Fruit fly (Drosophila melanogaster) Kc167 (cell line): Measurements from ENCODE around the gene CG33181.
A peak's percentile ranks its signal among the peaks of the same experiment; 100 is the strongest.

Experiments used
- Myc ChIP-seq: fragments of >200 bp; optimal IDR thresholded peaks from 2 replicates; lab custom pipeline; 2017; ENCODE audit warnings: missing external identifiers
- Sin3A ChIP-seq: fragments of >200 bp; optimal IDR thresholded peaks from 2 replicates; lab custom pipeline; 2018; ENCODE audit warnings: missing external identifiers
- h ChIP-seq: fragments of >200 bp; optimal IDR thresholded peaks from 3 replicates; lab custom pipeline; 2018; ENCODE audit warnings: missing external identifiers
- insv ChIP-seq: fragments of >200 bp; optimal IDR thresholded peaks from 3 replicates; lab custom pipeline; 2018; ENCODE audit warnings: missing external identifiers
- psq ChIP-seq: fragments of >200 bp; optimal IDR thresholded peaks from 2 replicates; lab custom pipeline; 2017; ENCODE audit warnings: missing external identifiers
- ttk ChIP-seq: sonication (Bioruptor generic); optimal IDR thresholded peaks from 2 replicates; lab custom pipeline; 2017; ENCODE audit warnings: missing external identifiers

CG33181 gene

DNA sequence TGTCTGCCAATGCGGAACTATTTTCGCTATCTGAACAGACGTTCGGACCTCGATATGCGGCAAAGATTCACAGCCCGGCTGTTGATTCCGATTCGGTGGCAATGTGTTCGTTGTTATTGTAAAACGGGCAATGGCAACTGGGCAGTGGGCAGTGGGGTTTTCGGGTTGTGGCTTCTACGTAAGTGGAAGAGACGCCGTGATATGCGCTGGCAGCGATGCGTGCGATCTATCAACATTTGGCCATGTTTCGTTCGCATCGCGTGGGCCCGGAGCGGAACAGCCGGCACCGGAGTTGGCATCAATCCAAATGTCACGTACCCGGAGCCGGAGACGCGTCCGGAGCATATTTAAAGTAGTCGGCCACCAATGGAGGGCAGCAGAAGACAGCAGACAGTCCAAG is 7.7 kb upstream of the CG33181 start, which contains the start of gene Cp38:
Gene Cp38, plus strand, starts transcription at position 376 of the 400 bp plus-strand sequence.
- TF ChIP-seq Myc (lab: Kevin White, UChicago), result no peak
- no peak for TF ChIP-seq Sin3A (lab: Kevin White, UChicago)
- no peak for TF ChIP-seq psq (lab: Kevin White, UChicago)
- no peak for TF ChIP-seq ttk
- TF ChIP-seq insv, result no peak
- no peak for TF ChIP-seq h

DNA sequence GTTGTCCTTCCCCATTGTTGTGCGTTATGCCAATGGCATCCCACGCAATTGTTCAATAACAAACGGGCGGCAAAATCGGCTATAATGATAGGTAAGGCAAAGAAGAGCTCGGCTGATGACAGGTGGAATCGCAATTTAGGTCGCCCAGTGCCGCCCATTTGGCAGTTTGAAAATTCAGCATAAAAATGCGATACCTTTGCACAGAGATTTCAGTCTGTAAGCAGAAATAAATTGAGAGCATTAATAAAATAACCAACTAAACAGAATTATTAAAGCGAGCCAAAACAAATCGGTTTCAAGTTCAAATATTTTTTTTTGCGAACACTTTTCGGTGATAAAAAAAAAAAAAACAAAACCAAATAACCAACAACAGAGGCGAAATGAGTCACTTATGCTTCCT is 5.5 kb upstream of the CG33181 start, which contains the start of gene CG33223:
Gene CG33223, minus strand, starts transcription at position 215 of the 400 bp plus-strand sequence.
- no peak for TF ChIP-seq Sin3A (lab: Kevin White, UChicago)
- no peak for TF ChIP-seq psq (lab: Kevin White, UChicago)
- no peak for TF ChIP-seq ttk
- no peak for TF ChIP-seq insv
- no peak for TF ChIP-seq Myc (lab: Kevin White, UChicago)
- no peak for TF ChIP-seq h

DNA sequence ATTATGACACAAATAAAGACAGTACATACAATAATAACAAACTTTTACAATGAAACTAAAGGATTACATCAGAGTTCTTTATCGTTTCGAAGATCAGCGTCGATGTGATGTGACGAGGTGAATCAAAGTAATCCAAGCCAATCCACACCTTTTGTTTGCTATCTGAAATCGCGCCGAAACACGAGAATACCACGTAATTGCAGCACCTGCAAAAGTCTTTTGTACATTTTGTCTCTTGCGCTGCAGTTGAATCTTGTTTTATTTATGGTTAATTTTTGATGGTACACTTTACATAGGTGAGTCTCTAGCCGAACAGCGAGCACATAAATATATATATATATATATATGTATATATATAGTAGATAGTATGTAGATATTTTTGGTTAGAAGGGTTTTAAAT is 4.4 kb upstream of the CG33181 start:
- TF ChIP-seq Sin3A (lab: Kevin White, UChicago) (no peak), psq (lab: Kevin White, UChicago) (no peak), insv (no peak), ttk (no peak)

DNA sequence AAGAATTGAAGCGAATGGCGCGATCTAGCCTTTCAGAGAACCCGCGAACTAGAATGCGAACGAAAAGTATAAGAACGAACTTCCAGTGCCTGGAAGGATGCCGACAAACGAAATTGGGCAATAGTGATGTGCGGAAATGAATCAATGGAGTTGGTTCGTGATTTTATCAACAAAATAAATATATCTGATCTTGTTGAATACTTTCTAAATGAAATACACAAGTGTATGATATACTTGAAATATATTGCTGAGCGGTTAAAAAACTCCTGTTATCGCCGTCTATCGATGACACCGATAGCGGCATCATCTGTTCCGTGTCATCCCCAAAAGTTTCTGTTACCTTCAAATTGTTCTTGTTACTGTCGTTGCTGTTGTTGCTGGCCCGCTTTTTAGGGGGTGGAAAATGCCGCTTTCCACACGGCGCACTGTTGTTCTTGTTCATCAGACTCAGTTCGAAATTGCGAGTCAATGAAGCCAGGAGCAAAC is 380 bp downstream of the CG33181 start, which contains the start of gene otu:
Gene otu, minus strand, starts transcription at position 51 of the 486 bp plus-strand sequence.
- no peak for TF ChIP-seq insv

DNA sequence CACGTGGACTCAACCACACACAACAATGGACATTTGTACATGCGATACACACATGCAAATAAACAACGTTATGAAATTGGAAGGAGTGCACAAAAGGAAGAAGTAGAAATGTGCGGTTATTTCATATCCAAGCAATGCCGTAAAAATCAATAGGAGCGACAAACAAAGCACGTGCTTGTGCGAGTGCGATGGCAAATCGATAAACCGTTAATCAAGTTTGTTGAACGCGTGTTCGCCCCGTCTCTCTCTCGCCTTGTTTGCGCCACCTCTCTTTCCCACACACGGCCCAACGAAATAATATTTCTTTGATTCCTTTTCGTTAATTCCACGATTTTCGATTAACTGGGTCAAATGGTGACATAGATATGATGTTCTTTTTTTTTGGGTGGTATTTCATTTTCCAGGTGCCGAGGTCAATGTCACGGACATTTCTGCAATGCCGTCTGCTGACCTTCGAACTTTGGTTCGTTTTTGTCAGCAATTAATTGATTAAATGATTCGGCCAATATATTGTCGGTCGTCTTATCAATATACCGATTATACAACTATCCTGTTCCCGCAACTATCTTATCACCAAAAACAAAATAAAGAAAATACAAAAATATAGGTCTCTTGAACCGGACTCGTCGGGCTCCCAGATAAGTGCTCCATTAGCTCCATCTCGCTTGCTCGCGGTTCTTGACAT is 1.3 kb downstream of the CG33181 start:
- no peak for TF ChIP-seq h
- no peak for TF ChIP-seq insv
- TF ChIP-seq Myc (lab: Kevin White, UChicago), result no peak
- no peak for TF ChIP-seq Sin3A (lab: Kevin White, UChicago)
- no peak for TF ChIP-seq ttk
- TF ChIP-seq psq (lab: Kevin White, UChicago), result no peak

DNA sequence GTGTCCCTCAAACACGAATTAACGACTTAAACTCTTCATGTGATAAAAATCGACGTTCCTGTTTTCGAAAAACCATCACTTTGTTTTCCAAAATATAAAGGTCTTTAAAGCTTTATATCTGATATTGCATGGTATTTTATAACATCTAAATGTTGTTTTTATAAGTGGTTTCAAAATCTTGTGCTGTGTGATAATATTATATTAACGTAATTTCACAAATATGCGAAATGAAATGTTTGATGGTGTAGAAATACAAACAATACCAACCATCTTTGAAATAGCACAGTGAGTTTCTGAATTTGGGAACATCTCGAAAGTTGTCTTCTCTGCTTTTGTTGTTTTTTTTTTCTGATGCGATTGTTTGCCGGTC is 1.8 kb downstream of the CG33181 start:
- TF ChIP-seq psq (lab: Kevin White, UChicago) (no peak), Myc (lab: Kevin White, UChicago) (no peak), ttk (no peak), insv (no peak), h (no peak)

DNA sequence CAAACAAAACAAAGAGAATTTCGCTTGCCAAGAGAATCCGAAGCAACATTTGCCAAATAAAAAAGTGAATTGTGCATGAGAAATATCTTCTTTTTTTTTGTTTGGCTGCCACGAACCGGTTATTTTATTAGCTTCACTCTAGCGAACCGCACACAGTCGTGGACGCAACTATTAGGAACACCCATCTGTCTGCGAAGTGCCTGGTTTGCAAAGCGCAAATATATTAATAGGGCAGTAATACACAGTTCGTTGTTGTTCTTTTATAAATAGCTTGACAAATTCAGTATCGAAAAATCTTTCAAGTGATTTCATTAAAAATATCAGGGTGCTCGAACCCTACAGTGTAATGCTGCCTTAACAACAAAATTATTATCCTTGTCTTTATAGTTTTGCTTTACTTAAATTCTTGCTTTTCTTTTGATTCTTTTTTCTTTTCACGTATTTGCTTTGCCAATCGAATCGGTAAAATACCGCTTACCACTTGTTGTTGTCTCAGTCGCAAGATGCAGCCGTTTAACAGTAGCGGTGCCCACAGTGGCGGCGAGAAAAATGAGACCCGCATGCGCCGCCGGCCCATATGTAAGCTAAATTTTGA is 2.4 kb downstream of the CG33181 start:
- no peak for TF ChIP-seq Myc (lab: Kevin White, UChicago)
- TF ChIP-seq h, result peak; percentile 9
- TF ChIP-seq insv, result peak; percentile 25
- no peak for TF ChIP-seq psq (lab: Kevin White, UChicago)
- TF ChIP-seq Sin3A (lab: Kevin White, UChicago), result no peak
- no peak for TF ChIP-seq ttk

DNA sequence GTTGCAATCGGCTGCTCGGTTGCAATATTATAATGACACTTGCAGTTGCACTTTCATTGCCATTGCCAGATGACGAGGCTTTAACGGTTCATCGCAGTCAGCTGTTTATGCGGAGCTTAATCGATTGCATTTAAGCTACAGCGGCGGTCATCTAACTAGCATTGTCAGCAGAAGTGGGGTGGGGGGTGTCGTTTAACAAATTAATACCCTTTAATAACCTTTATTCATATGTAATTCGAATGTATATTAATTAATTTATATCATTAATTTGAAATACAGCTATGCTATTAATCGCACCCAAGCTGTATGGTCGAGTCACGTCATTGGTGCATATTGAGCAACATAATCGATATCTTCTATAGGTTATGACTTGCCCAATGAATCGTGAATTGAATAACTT is 3.7 kb downstream of the CG33181 start:
- no peak for TF ChIP-seq psq (lab: Kevin White, UChicago)
- no peak for TF ChIP-seq h
- TF ChIP-seq Sin3A (lab: Kevin White, UChicago), result no peak
- no peak for TF ChIP-seq Myc (lab: Kevin White, UChicago)
- no peak for TF ChIP-seq insv

DNA sequence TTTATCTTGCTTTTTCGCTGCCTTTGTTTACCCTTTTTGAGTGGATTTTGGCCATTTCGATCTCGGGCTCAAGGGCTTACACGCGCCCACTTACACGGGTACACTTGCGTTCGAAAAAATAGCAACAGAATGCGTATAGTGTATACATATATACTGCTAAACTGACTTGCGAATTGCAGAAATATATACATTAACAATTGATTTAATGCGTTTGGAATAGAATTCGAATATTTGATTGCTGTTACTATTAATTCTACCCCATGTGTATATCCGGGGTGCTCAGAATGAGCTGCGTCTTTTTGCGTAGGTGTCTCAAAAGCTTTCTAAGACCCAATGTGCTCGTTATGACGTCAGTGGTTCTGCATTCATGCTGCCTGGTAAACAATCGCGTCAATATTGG is 4.3 kb downstream of the CG33181 start:
- no peak for TF ChIP-seq ttk
- TF ChIP-seq h, result no peak
- no peak for TF ChIP-seq insv
- TF ChIP-seq psq (lab: Kevin White, UChicago), result no peak
- no peak for TF ChIP-seq Sin3A (lab: Kevin White, UChicago)
- no peak for TF ChIP-seq Myc (lab: Kevin White, UChicago)

DNA sequence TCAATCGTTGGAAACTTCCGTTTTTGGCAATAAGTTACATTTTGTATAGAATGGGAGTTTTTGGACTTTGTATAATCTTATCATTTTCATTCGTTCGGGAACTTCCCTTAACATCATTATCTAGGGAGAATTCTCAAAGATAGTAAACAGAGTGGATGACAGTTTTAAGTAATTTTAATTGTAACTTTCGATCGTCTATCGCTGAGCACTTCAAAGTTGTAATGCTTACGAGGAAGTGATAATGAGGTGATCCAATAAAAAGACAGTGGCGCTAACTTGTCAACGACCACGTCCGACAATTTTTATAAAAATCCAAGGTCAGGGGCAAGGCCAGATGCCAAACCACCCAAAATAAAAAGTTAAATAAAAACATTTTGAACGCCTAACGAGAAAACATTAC is 7.2 kb downstream of the CG33181 start:
- TF ChIP-seq Myc (lab: Kevin White, UChicago) (no peak), psq (lab: Kevin White, UChicago) (no peak), insv (no peak), h (no peak), ttk (no peak), Sin3A (lab: Kevin White, UChicago) (no peak)

DNA sequence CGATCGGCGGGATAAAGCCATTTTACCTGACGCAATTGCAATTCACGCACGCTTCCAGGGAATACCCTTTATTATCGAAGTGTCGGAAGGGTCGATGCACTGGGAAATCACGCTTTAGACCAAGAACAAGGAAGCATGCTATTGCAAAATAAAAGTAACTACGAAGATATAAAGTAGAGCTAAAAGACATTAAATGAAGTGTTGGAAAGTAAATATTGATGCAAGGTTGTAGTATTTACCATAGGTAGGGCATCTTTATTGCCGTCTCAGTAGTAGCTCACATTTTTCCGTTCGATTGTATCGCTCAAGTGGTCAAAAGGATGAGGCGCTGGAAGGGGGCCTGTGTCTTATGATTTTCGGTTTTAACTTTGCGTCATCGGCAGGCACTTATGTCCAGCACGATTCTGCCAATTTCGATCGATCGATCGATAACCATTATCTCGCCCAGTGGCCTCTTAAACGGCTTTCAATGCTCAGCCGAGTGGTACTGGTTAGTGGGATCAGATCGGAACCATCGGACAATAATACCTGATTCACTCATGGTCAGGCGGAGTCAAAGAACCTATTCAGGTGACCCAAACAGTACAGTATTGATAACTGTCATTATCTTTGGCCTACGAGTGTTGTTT is 8.6 kb downstream of the CG33181 start:
- no peak for TF ChIP-seq Sin3A (lab: Kevin White, UChicago)
- TF ChIP-seq ttk, result no peak
- no peak for TF ChIP-seq psq (lab: Kevin White, UChicago)
- no peak for TF ChIP-seq insv
- TF ChIP-seq Myc (lab: Kevin White, UChicago), result no peak

DNA sequence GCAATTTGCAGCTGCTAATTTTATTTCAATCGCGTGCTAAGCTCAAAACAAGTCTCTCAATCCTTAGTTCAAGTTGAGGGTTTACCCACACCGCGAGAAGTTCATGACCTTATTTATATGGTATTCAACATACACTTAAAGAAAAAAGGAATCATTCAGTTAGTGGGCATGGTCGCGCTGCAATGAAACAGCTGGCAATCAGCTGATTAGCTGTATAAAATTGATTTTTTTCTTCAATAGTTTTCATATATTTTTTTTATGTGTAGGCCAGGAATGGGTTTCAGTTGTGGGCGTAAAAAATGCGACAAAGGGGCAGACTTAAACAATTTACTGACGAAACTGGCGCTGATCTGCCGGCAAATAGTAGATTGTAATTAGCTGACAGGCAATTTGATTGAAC is 10.0 kb downstream of the CG33181 start:
- TF ChIP-seq Sin3A (lab: Kevin White, UChicago), result no peak
- no peak for TF ChIP-seq ttk
- TF ChIP-seq h, result no peak
- no peak for TF ChIP-seq insv
- TF ChIP-seq psq (lab: Kevin White, UChicago), result no peak
- TF ChIP-seq Myc (lab: Kevin White, UChicago), result no peak

DNA sequence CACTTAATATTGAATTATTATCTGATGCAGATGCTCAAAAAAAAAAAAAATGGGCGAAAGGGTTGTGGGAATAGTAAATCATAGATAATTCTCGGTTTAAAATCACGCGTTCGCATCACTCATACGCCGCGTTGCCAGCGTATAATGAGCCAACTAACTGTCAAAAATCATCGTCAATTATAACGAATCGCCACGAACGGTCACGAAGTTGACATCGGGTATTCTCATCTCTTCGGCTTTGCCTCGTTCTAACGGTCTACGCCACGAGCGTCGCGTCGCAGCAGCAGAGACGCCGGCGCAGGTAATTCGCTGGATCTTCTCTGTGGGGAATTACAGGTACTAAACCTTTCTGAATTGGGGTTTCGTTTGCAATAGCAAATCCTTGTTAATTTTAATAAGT is 12.2 kb downstream of the CG33181 start:
- TF ChIP-seq h (no peak), psq (lab: Kevin White, UChicago) (no peak), ttk (no peak), Myc (lab: Kevin White, UChicago) (no peak), insv (no peak), Sin3A (lab: Kevin White, UChicago) (no peak)
